Fruit fly (Drosophila melanogaster) whole organism, embryonic: ENCODE data around the gene Cdc42.

ENCODE experiments used
- B-H1 ChIP-seq: fragments of 200-800 bp; sonication (Bioruptor generic); IDR thresholded peaks from 3 replicates; pipeline ENCODE4 v1.3.6; 2022; ENCODE audit warnings: missing biosample characterization, missing genetic modification characterization
- Bteb2 ChIP-seq: fragments of 200-800 bp; sonication (Bioruptor generic); optimal IDR thresholded peaks from 2 replicates; lab custom pipeline; 2016; ENCODE audit warnings: missing biosample characterization, missing genetic modification characterization
- CG1233 ChIP-seq: fragments of 200-800 bp; sonication (Bioruptor generic); optimal IDR thresholded peaks from 4 replicates; lab custom pipeline; 2018; ENCODE audit warnings: missing biosample characterization, mild to moderate bottlenecking, missing genetic modification characterization
- CG12744 ChIP-seq: fragments of 200-800 bp; sonication (Bioruptor generic); optimal IDR thresholded peaks from 2 replicates; lab custom pipeline; 2016; ENCODE audit warnings: missing biosample characterization, missing genetic modification characterization
- CG14050 ChIP-seq: fragments of 200-800 bp; sonication (Bioruptor generic); IDR thresholded peaks from 3 replicates; pipeline ENCODE4 v1.3.6; 2022; ENCODE audit warnings: missing biosample characterization, missing genetic modification characterization
- CG1602 ChIP-seq: fragments of 200-800 bp; sonication (Bioruptor generic); optimal IDR thresholded peaks from 3 replicates; lab custom pipeline; 2016; ENCODE audit warnings: missing biosample characterization, missing genetic modification characterization
- CG16779 ChIP-seq: fragments of 200-800 bp; sonication (Bioruptor generic); IDR thresholded peaks from 2 replicates; pipeline ENCODE4 v1.3.6; 2022; ENCODE audit warnings: missing biosample characterization, missing genetic modification characterization
- CG17328 ChIP-seq: fragments of 200-800 bp; sonication (Bioruptor generic); IDR thresholded peaks from 2 replicates; pipeline ENCODE4 v1.3.6; 2022; ENCODE audit warnings: missing biosample characterization, missing genetic modification characterization
- CG18476 ChIP-seq: fragments of 200-800 bp; sonication (Bioruptor generic); optimal IDR thresholded peaks from 2 replicates; lab custom pipeline; 2016; ENCODE audit warnings: missing biosample characterization, mild to moderate bottlenecking, missing genetic modification characterization
- CG18619 ChIP-seq: fragments of 200-800 bp; sonication (Bioruptor generic); optimal IDR thresholded peaks from 3 replicates; lab custom pipeline; 2017; ENCODE audit warnings: missing biosample characterization, mild to moderate bottlenecking, missing genetic modification characterization
- CG3163 ChIP-seq: fragments of 200-800 bp; sonication (Bioruptor generic); optimal IDR thresholded peaks from 3 replicates; lab custom pipeline; 2016; ENCODE audit warnings: missing biosample characterization, missing genetic modification characterization
- CG32532 ChIP-seq: fragments of 200-800 bp; sonication (Bioruptor generic); IDR thresholded peaks from 2 replicates; pipeline ENCODE4 v1.3.6; 2022; ENCODE audit warnings: missing biosample characterization, missing genetic modification characterization
- CG42726 ChIP-seq: fragments of 200-800 bp; sonication (Bioruptor generic); IDR thresholded peaks from 2 replicates; pipeline ENCODE4 v1.3.6; 2022; ENCODE audit warnings: missing biosample characterization, missing genetic modification characterization; ENCODE audit not compliant: partially characterized antibody
- CG4404 ChIP-seq: fragments of 200-800 bp; sonication (Bioruptor generic); IDR thresholded peaks from 2 replicates; pipeline ENCODE4 v1.3.6; 2022; ENCODE audit warnings: missing biosample characterization, missing genetic modification characterization
- CG4707 ChIP-seq: fragments of 200-800 bp; sonication (Bioruptor generic); optimal IDR thresholded peaks from 2 replicates; lab custom pipeline; 2018; ENCODE audit warnings: missing biosample characterization, mild to moderate bottlenecking, missing genetic modification characterization, moderate library complexity
- CG5180 ChIP-seq: fragments of 200-800 bp; sonication (Bioruptor generic); optimal IDR thresholded peaks from 3 replicates; lab custom pipeline; 2017; ENCODE audit warnings: missing biosample characterization, missing genetic modification characterization, mild to moderate bottlenecking, moderate library complexity, missing genetic modification reagents
- CG6854 ChIP-seq: fragments of 200-800 bp; sonication (Bioruptor generic); optimal IDR thresholded peaks from 3 replicates; lab custom pipeline; 2017; ENCODE audit warnings: missing biosample characterization, mild to moderate bottlenecking, missing genetic modification characterization
- CG7786 ChIP-seq: fragments of 200-800 bp; sonication (Bioruptor generic); optimal IDR thresholded peaks from 2 replicates; lab custom pipeline; 2016; ENCODE audit warnings: missing biosample characterization, missing genetic modification characterization
- CG7839 ChIP-seq: fragments of 200-800 bp; sonication (Bioruptor generic); optimal IDR thresholded peaks from 3 replicates; lab custom pipeline; 2018; ENCODE audit warnings: missing biosample characterization, mild to moderate bottlenecking, missing genetic modification characterization, moderate library complexity
- CG9797 ChIP-seq: fragments of 200-800 bp; sonication (Bioruptor generic); optimal IDR thresholded peaks from 3 replicates; lab custom pipeline; 2018; ENCODE audit warnings: missing biosample characterization, mild to moderate bottlenecking, missing genetic modification characterization
- Camta ChIP-seq: fragments of 200-800 bp; sonication (Bioruptor generic); optimal IDR thresholded peaks from 2 replicates; lab custom pipeline; 2016; ENCODE audit warnings: missing biosample characterization, missing genetic modification characterization
- Dek ChIP-seq: fragments of 200-800 bp; sonication (Bioruptor generic); optimal IDR thresholded peaks from 3 replicates; lab custom pipeline; 2019; ENCODE audit warnings: missing biosample characterization, mild to moderate bottlenecking, missing genetic modification characterization, moderate library complexity
- Drgx ChIP-seq: fragments of 200-800 bp; sonication (Bioruptor generic); IDR thresholded peaks from 2 replicates; pipeline ENCODE4 v1.3.6; 2022; ENCODE audit warnings: missing biosample characterization, missing genetic modification characterization
- Gsc ChIP-seq: fragments of 200-800 bp; sonication (Bioruptor generic); IDR thresholded peaks from 2 replicates; pipeline ENCODE4 v1.3.6; 2022; ENCODE audit warnings: missing biosample characterization, missing genetic modification characterization
- Lim3 ChIP-seq: fragments of 200-800 bp; sonication (Bioruptor generic); IDR thresholded peaks from 2 replicates; pipeline ENCODE4 v1.3.6; 2022; ENCODE audit warnings: missing biosample characterization, missing genetic modification characterization
- NK7.1 ChIP-seq: fragments of 200-800 bp; sonication (Bioruptor generic); optimal IDR thresholded peaks from 3 replicates; lab custom pipeline; 2016; ENCODE audit warnings: missing biosample characterization, missing genetic modification characterization
- Oli ChIP-seq: fragments of 200-800 bp; sonication (Bioruptor generic); optimal IDR thresholded peaks from 2 replicates; lab custom pipeline; 2018; ENCODE audit warnings: missing biosample characterization, mild to moderate bottlenecking, missing genetic modification characterization, moderate library complexity
- PHDP ChIP-seq: fragments of 200-800 bp; sonication (Bioruptor generic); optimal IDR thresholded peaks from 3 replicates; lab custom pipeline; 2018; ENCODE audit warnings: missing biosample characterization, mild to moderate bottlenecking, missing genetic modification characterization, moderate library complexity
- Poxn ChIP-seq: fragments of 200-800 bp; sonication (Bioruptor generic); IDR thresholded peaks from 2 replicates; pipeline ENCODE4 v1.3.6; 2022; ENCODE audit warnings: missing biosample characterization, missing genetic modification characterization
- Ptx1 ChIP-seq: fragments of 200-800 bp; sonication (Bioruptor generic); IDR thresholded peaks from 2 replicates; pipeline ENCODE4 v1.3.6; 2022; ENCODE audit warnings: missing biosample characterization, missing genetic modification characterization
- Rfx ChIP-seq: fragments of 200-800 bp; sonication (Bioruptor generic); IDR thresholded peaks from 2 replicates; pipeline ENCODE4 v1.3.6; 2022; ENCODE audit warnings: missing biosample characterization, missing genetic modification characterization
- TFAM ChIP-seq: fragments of 200-800 bp; sonication (Bioruptor generic); optimal IDR thresholded peaks from 2 replicates; lab custom pipeline; 2017; ENCODE audit warnings: missing biosample characterization, missing genetic modification characterization, inconsistent platforms
- YL-1 ChIP-seq: fragments of 200-800 bp; sonication (Bioruptor generic); optimal IDR thresholded peaks from 3 replicates; lab custom pipeline; 2017; ENCODE audit warnings: missing biosample characterization, mild to moderate bottlenecking, missing genetic modification characterization
- ase ChIP-seq: fragments of 200-800 bp; sonication (Bioruptor generic); IDR thresholded peaks from 3 replicates; pipeline ENCODE4 v1.3.6; 2022; ENCODE audit warnings: missing biosample characterization, missing genetic modification characterization
- cg ChIP-seq: fragments of 200-800 bp; sonication (Bioruptor generic); optimal IDR thresholded peaks from 3 replicates; lab custom pipeline; 2019; ENCODE audit warnings: missing biosample characterization, mild to moderate bottlenecking, missing genetic modification characterization, moderate library complexity
- cwo ChIP-seq: fragments of 200-800 bp; sonication (Bioruptor generic); optimal IDR thresholded peaks from 3 replicates; lab custom pipeline; 2017; ENCODE audit warnings: missing biosample characterization, missing genetic modification characterization, mild to moderate bottlenecking, moderate library complexity, missing genetic modification reagents
- dpn ChIP-seq, 2 experiments: fragments of 200-800 bp; sonication (Bioruptor generic); optimal IDR thresholded peaks; 3 replicates each; lab custom pipeline; 2016; ENCODE audit warnings: missing biosample characterization in 2 of 2, missing genetic modification characterization in 2 of 2
- gsb-n ChIP-seq: fragments of 200-800 bp; sonication (Bioruptor generic); optimal IDR thresholded peaks from 3 replicates; lab custom pipeline; 2018; ENCODE audit warnings: missing biosample characterization, mild to moderate bottlenecking, missing genetic modification characterization
- lbe ChIP-seq: fragments of 200-800 bp; sonication (Bioruptor generic); optimal IDR thresholded peaks from 2 replicates; lab custom pipeline; 2016; ENCODE audit warnings: missing biosample characterization, mild to moderate bottlenecking, missing genetic modification characterization
- oc ChIP-seq: fragments of 200-800 bp; sonication (Bioruptor generic); optimal IDR thresholded peaks from 2 replicates; lab custom pipeline; 2018; ENCODE audit warnings: missing biosample characterization, mild to moderate bottlenecking, missing genetic modification characterization, moderate library complexity
- pan ChIP-seq, 4 experiments: fragments of >200 bp in 3 of 4; fragments of 200-800 bp in 1 of 4; sonication (Bioruptor generic) in 1 of 4; optimal IDR thresholded peaks in 3 of 4; IDR thresholded peaks in 1 of 4; 2 replicates each; pipeline versions ENCODE4 v1.3.6 to Lab custom; 2017 to 2022; ENCODE audit warnings: missing biosample characterization in 2 of 4, missing genetic modification characterization in 2 of 4, mixed read lengths in 1 of 4
- pros ChIP-seq: fragments of 200-800 bp; sonication (Bioruptor generic); optimal IDR thresholded peaks from 3 replicates; lab custom pipeline; 2019; ENCODE audit warnings: missing biosample characterization, mild to moderate bottlenecking, missing genetic modification characterization, moderate library complexity
- ro ChIP-seq: fragments of 200-800 bp; sonication (Bioruptor generic); IDR thresholded peaks from 2 replicates; pipeline ENCODE4 v1.3.6; 2022; ENCODE audit warnings: missing biosample characterization, missing genetic modification characterization
- run ChIP-seq: fragments of 200-800 bp; sonication (Bioruptor generic); optimal IDR thresholded peaks from 3 replicates; lab custom pipeline; 2018; ENCODE audit warnings: missing biosample characterization, mild to moderate bottlenecking, missing genetic modification characterization
- schlank ChIP-seq: fragments of 200-800 bp; sonication (Bioruptor generic); optimal IDR thresholded peaks from 2 replicates; lab custom pipeline; 2018; ENCODE audit warnings: missing biosample characterization, mild to moderate bottlenecking, missing genetic modification characterization
- scrt ChIP-seq: fragments of 200-800 bp; sonication (Bioruptor generic); optimal IDR thresholded peaks from 2 replicates; lab custom pipeline; 2018; ENCODE audit warnings: missing biosample characterization, mild to moderate bottlenecking, missing genetic modification characterization, moderate library complexity
- slp2 ChIP-seq: fragments of 200-800 bp; sonication (Bioruptor generic); optimal IDR thresholded peaks from 2 replicates; lab custom pipeline; 2016; ENCODE audit warnings: missing biosample characterization, missing genetic modification characterization
- ssp ChIP-seq: fragments of 200-800 bp; sonication (Bioruptor generic); IDR thresholded peaks from 2 replicates; pipeline ENCODE4 v1.3.6; 2022; ENCODE audit warnings: missing biosample characterization, missing genetic modification characterization
- ttk ChIP-seq: fragments of 200-800 bp; sonication (Bioruptor generic); IDR thresholded peaks from 2 replicates; pipeline ENCODE4 v2.1.2; 2022; ENCODE audit warnings: missing biosample characterization, missing genetic modification characterization
- usp ChIP-seq: fragments of >200 bp; optimal IDR thresholded peaks from 2 replicates; lab custom pipeline; 2017; ENCODE audit warnings: missing biosample characterization, missing genetic modification characterization
- vfl ChIP-seq: fragments of 200-800 bp; sonication (Bioruptor generic); optimal IDR thresholded peaks from 2 replicates; lab custom pipeline; 2016; ENCODE audit warnings: missing biosample characterization, missing genetic modification characterization

The Cdc42 gene

DNA sequence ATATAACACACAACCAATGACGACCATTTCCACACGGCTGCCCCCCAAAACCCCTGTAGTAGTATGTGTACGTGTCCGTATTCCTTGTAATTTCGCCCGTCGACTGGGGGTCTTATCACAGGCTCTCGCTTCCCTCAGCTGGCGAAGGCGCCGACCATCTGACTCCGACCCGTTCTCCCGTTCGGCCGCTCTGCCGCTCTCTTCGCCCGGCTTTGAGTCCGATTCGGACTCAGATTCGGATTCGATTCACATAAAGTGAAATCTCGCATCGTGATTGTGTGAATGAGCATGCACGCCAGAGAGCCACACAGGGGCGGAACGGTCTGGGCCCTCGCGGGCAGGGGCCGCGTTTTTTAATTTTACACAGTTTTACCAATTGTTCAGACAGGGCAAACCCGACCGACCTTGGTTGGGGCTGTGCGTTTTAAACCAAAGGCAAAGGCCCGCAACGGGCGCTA is 31.2 kb upstream of the Cdc42 start (continued):
- no peak for TF ChIP-seq CG6854 (GFP tag; lab: Kevin White, UChicago)
- no peak for TF ChIP-seq CG3163
- TF ChIP-seq CG7839: peak; percentile 38
- TF ChIP-seq CG12744 (GFP tag; lab: Kevin White, UChicago): peak; percentile 24
- peak; percentile 46; the same call in 1 of the 2 replicates for TF ChIP-seq Drgx (GFP tag; lab: Robert Waterston, UW)
- no peak for TF ChIP-seq CG16779
- TF ChIP-seq pros (GFP tag; lab: Kevin White, UChicago): no peak
- TF ChIP-seq ttk (GFP tag; lab: Robert Waterston, UW): peak; percentile 41; the same call in 1 of the 2 replicates
- TF ChIP-seq cwo (GFP tag; lab: Kevin White, UChicago): no peak
- TF ChIP-seq Bteb2 (GFP tag; lab: Kevin White, UChicago): no peak
- peak; percentile 82 for TF ChIP-seq CG42726 (GFP tag; lab: Robert Waterston, UW)
- TF ChIP-seq gsb-n (tag; lab: Kevin White, UChicago): no peak
- 0 out of 2 replicates have a peak, but pooled peaks have one; percentile 25 for TF ChIP-seq ro (GFP tag; lab: Robert Waterston, UW)
- TF ChIP-seq CG18476 (GFP tag; lab: Kevin White, UChicago): no peak
- no peak for TF ChIP-seq TFAM (GFP tag; lab: Kevin White, UChicago)
- no peak for TF ChIP-seq slp2 (GFP tag; lab: Kevin White, UChicago)
- TF ChIP-seq Dek (tag; lab: Kevin White, UChicago): peak; percentile 13
- TF ChIP-seq CG4404 (GFP tag; lab: Robert Waterston, UW): peak; percentile 55; the same call in 1 of the 2 replicates
- TF ChIP-seq CG7786 (GFP tag; lab: Kevin White, UChicago): peak; percentile 53
- TF ChIP-seq usp (GFP tag; lab: Kevin White, UChicago): no peak
- no peak for TF ChIP-seq CG1233
- TF ChIP-seq dpn (GFP tag; optimal IDR thresholded peaks at IDR 0.05; lab: Kevin White, UChicago): peak; percentile 17 to 29
- no peak for TF ChIP-seq Gsc (GFP tag; lab: Robert Waterston, UW)
- peak; percentile 67 for TF ChIP-seq Ptx1 (GFP tag; lab: Robert Waterston, UW)
- no peak for TF ChIP-seq ase
- no peak for TF ChIP-seq CG4707 (GFP tag; lab: Kevin White, UChicago)
- no peak for TF ChIP-seq Poxn (GFP tag; lab: Robert Waterston, UW)
- 0 out of 2 replicates have a peak, but pooled peaks have one; percentile 18 for TF ChIP-seq ssp
- TF ChIP-seq vfl (GFP tag; lab: Kevin White, UChicago): no peak
- no peak for TF ChIP-seq pan (optimal IDR thresholded peaks at IDR 0.05; lab: Kevin White, UChicago)
- peak in 1 of 2 experiments; percentile 51 for TF ChIP-seq pan (GFP tag; optimal IDR thresholded peaks at IDR 0.05 in 1 of 2, IDR thresholded peaks at IDR 0.05 in 1 of 2)
- no peak for TF ChIP-seq run (tag; lab: Kevin White, UChicago)
- TF ChIP-seq CG9797 (GFP tag; lab: Kevin White, UChicago): no peak
- no peak for TF ChIP-seq YL-1 (GFP tag; lab: Kevin White, UChicago)
- TF ChIP-seq B-H1: no peak
- TF ChIP-seq Oli (tag; lab: Kevin White, UChicago): no peak
- TF ChIP-seq schlank (tag; lab: Kevin White, UChicago): no peak
- TF ChIP-seq Rfx (GFP tag; lab: Robert Waterston, UW): peak; percentile 89
- TF ChIP-seq PHDP: no peak
- peak; percentile 5 for TF ChIP-seq Camta (GFP tag; lab: Kevin White, UChicago)
- TF ChIP-seq scrt (GFP tag; lab: Kevin White, UChicago): no peak
- TF ChIP-seq CG14050: no peak
- TF ChIP-seq Lim3 (GFP tag; lab: Robert Waterston, UW): no peak
- no peak for TF ChIP-seq oc
- no peak for TF ChIP-seq CG18619 (GFP tag; lab: Kevin White, UChicago)
- peak; percentile 24; the same call in 1 of the 2 replicates for TF ChIP-seq CG17328 (GFP tag; lab: Robert Waterston, UW)
- TF ChIP-seq lbe: no peak
- TF ChIP-seq CG1602 (GFP tag; lab: Kevin White, UChicago): no peak
- TF ChIP-seq NK7.1: no peak
- TF ChIP-seq cg (GFP tag; lab: Kevin White, UChicago): peak; percentile 65
- TF ChIP-seq CG32532: peak; percentile 78
- no peak for TF ChIP-seq CG5180 (GFP tag; lab: Kevin White, UChicago)
